Worm (Caenorhabditis elegans): ENCODE results near the gene oac-41.

DNA sequence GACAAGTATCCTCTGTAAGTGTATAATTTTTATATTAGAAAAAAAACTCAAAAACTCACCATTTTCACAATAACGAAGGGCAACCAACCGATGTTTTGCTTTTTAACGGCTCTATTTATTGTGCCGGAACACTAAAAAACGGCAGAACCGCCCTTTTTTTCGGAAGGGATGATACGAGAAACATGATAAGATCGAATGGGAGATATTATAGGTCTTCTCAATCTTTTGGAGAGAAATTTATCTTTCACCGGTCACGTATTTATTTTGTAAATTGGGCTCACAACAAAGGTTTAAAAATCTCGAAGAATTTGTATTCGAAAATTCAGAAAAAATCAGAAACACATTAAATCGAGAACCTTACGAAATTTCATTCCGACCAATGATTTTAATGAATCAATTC lies 32.8 kb upstream of the oac-41 start, which contains the start of gene swm-1:
- TF ChIP-seq blmp-1 (tag; optimal IDR thresholded peaks at IDR 0.05; ENCODE audit: insufficient read depth) (no peak), snpc-4 (tag; optimal IDR thresholded peaks at IDR 0.05) (no peak), egl-27 (tag; optimal IDR thresholded peaks at IDR 0.05) (no peak), lin-39 (tag; optimal IDR thresholded peaks at IDR 0.05) (no peak), ceh-16 (tag; optimal IDR thresholded peaks at IDR 0.05) (no peak), unc-62 (GFP tag; optimal IDR thresholded peaks at IDR 0.05) (no peak), ztf-11 (tag; optimal IDR thresholded peaks at IDR 0.05) (no peak), ztf-1 (GFP tag; conservative IDR thresholded peaks at IDR 0.05) (no peak), lin-13 (GFP tag; optimal IDR thresholded peaks at IDR 0.05) (no peak), mab-5 (tag; optimal IDR thresholded peaks at IDR 0.05) (no peak)
